Worm (Caenorhabditis elegans): ENCODE measurements around the gene uev-2.

Gene uev-2

DNA sequence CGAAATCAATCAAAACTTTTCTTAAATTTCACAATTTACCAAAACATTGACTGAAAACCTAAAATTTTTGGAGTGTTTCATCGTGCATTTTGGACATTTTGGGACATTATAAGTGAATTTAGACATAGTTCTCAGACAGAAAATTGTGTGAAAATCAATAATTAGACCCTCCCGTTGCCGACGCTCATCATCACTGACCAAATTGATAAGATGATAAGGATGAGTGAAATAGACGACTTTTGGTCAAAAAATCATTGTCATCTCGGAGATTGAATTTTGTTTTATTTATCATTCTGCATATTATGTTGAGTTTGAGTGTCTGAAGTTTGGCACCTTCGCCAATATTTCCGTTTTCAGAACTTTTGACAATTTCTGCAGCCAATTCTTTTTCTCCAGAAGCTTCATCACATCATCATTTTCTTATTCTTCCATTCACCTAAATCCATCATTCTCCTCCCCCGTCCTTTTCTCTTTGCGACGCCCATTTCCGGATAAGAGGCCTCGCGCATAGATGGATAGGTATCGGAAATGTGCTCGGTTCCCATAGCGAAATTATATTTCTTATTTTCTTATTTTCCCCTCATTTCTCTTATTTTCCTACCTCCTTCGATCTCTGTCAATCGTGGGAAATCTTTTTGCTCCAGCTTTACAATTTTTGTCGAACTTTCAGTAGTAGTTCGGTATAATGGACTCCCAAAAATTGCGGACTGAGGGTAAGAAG is 28.8 kb downstream of the uev-2 start, which contains the start of gene bas-1:
Gene bas-1 (plus strand): TSS at position 671 of the 721 bp plus-strand sequence.
- TF ChIP-seq egl-44 (GFP tag; IDR thresholded peaks at IDR 0.05) (no peak), Y95B8A.8 (GFP tag; IDR thresholded peaks at IDR 0.05) (no peak), nhr-80 (tag; optimal IDR thresholded peaks at IDR 0.05) (peak; percentile 50)

DNA sequence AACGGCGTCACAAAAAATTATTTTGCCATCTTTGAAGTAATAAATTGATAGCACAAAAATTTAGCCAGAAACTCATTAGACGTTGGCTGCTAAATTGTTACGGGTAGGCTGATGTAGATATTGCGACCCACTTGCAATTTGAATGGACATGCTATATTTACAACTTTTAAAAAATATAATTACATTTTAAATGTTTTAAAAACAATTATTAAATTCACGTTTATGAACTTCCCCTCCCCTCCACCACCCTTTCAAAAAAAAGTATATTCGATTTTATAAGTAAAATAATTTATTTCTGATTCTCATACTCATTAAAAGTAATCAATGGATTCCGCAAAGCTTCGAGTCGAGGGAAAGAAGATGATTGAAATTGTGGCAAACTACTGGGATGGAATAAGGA is 31.7 kb downstream of the uev-2 start, which contains the start of gene basl-1:
Gene basl-1 (plus strand): TSS at position 301 of the 400 bp plus-strand sequence.
- no peak for TF ChIP-seq hsf-1 (GFP tag; IDR thresholded peaks at IDR 0.05)
- no peak for TF ChIP-seq C06A6.2 (GFP tag; conservative IDR thresholded peaks at IDR 0.05)
- no peak for TF ChIP-seq sptf-2 (GFP tag; optimal IDR thresholded peaks at IDR 0.05)
- TF ChIP-seq ztf-26 (tag; optimal IDR thresholded peaks at IDR 0.05), result no peak
- no peak for TF ChIP-seq Y53G8AR.9 (GFP tag; conservative IDR thresholded peaks at IDR 0.05)
- no peak for TF ChIP-seq ceh-27 (GFP tag; optimal IDR thresholded peaks at IDR 0.05)
- TF ChIP-seq madf-10 (tag; optimal IDR thresholded peaks at IDR 0.05), result no peak
- TF ChIP-seq B0336.3 (GFP tag; IDR thresholded peaks at IDR 0.05), result no peak
- no peak for TF ChIP-seq rec-8 (tag; optimal IDR thresholded peaks at IDR 0.05)
- TF ChIP-seq Y53F4B.3 (GFP tag; IDR thresholded peaks at IDR 0.05), result no peak
- TF ChIP-seq Y95B8A.8 (GFP tag; IDR thresholded peaks at IDR 0.05), result no peak
- TF ChIP-seq snpc-3.4 (tag; optimal IDR thresholded peaks at IDR 0.05), result no peak
- no peak for TF ChIP-seq nhr-80 (tag; optimal IDR thresholded peaks at IDR 0.05)
- TF ChIP-seq unc-62 (GFP tag; optimal IDR thresholded peaks at IDR 0.05), result no peak
- TF ChIP-seq cebp-1 (GFP tag; IDR thresholded peaks at IDR 0.05), result no peak
- TF ChIP-seq cebp-1 (tag; optimal IDR thresholded peaks at IDR 0.05), result no peak
- TF ChIP-seq nhr-90 (tag; optimal IDR thresholded peaks at IDR 0.05), result no peak
- TF ChIP-seq attf-6 (GFP tag; IDR thresholded peaks at IDR 0.05), result no peak

DNA sequence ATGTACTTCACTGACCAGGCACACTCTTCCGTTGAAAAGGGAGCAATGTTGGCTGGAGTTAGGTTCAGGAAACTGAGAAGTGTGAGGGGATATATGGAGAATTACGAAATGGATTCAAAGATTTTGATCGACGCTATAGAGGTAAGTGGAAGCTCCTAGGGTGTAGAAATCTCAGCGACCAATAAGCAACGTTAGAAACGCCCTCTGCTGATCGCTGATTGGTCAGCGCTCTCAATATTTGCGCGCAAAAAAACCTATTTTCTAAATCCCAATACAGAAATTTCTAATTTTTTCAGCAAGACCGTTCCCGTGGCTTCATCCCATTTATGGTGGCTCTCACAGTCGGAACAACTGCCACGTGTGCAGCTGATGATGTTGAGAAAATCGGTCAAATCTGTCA is 32.8 kb downstream of the uev-2 start:
- TF ChIP-seq athp-1 (tag; optimal IDR thresholded peaks at IDR 0.05), result no peak
- no peak for TF ChIP-seq ama-1 (optimal IDR thresholded peaks at IDR 0.05)
- no peak for TF ChIP-seq ama-1 (GFP tag; optimal IDR thresholded peaks at IDR 0.05)
- no peak for TF ChIP-seq ceh-40 (GFP tag; IDR thresholded peaks at IDR 0.05)

DNA sequence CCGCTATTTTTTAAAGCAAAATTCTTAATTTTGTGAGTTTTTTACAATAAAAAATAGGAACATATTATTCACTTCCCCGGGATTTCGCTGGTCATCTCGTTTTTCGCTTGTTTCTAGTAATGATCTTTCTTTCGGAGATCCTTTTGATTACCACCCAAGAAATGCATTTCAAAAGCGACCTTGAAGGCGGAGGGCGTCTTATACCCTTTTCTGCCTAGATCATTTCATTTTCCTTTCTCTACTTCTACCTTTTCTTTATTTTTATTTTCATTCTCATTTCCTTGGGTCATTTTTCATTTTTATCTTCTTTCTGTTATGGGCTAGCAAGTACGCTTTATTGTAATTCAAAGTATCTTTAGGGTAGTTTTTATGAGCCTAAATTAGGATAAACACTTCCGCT is 37.3 kb downstream of the uev-2 start:
- no peak for TF ChIP-seq dpff-1 (tag; optimal IDR thresholded peaks at IDR 0.05)
- TF ChIP-seq ccch-3 (GFP tag; optimal IDR thresholded peaks at IDR 0.05), result no peak
- TF ChIP-seq Y53F4B.3 (GFP tag; IDR thresholded peaks at IDR 0.05), result no peak
- TF ChIP-seq ama-1 (optimal IDR thresholded peaks at IDR 0.05), result no peak
- no peak for TF ChIP-seq ama-1 (GFP tag; optimal IDR thresholded peaks at IDR 0.05)
- no peak for TF ChIP-seq cebp-1 (GFP tag; IDR thresholded peaks at IDR 0.05)
- TF ChIP-seq cebp-1 (tag; optimal IDR thresholded peaks at IDR 0.05), result no peak

DNA sequence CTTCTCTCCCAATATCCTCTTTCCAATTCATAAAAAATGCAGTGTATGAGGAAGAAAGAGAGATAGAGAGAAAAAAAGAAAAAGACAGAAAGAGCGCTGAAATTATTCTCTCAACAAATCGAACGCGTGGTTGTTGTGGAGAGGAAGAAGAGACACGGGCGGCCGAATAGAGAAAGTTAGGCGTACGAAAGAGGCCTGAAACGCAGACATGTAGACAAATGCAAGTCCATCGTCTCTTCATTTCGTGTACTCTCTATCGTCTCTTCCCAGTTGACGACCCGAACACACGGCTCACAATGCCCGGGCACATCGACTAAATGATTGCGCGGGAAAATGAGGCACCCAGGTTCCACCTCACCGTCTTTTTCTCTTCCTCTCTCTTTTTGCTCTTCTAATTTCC is 38.3 kb downstream of the uev-2 start:
- TF ChIP-seq D2030.7 (GFP tag; IDR thresholded peaks at IDR 0.05) (peak; percentile 8; the same call in 1 of the 2 replicates), C06A6.2 (GFP tag; conservative IDR thresholded peaks at IDR 0.05) (0 out of 2 replicates have a peak, but pooled peaks have one; percentile 27), dox-1 (GFP tag; IDR thresholded peaks at IDR 0.05) (peak; percentile 81), lin-54 (GFP tag; optimal IDR thresholded peaks at IDR 0.05) (peak; percentile 24), attf-6 (GFP tag; IDR thresholded peaks at IDR 0.05) (no peak), ama-1 (optimal IDR thresholded peaks at IDR 0.05) (no peak), ama-1 (GFP tag; optimal IDR thresholded peaks at IDR 0.05) (no peak), snpc-4 (GFP tag; optimal IDR thresholded peaks at IDR 0.05) (peak; percentile 22), snpc-4 (tag; optimal IDR thresholded peaks at IDR 0.05) (peak in 3 of 4 experiments; percentile 20 to 50 (median 48)), chd-7 (tag; optimal IDR thresholded peaks at IDR 0.05) (no peak), madf-6 (GFP tag; IDR thresholded peaks at IDR 0.05) (peak; percentile 75), ceh-91 (GFP tag; IDR thresholded peaks at IDR 0.05) (no peak), C17E4.6 (GFP tag; IDR thresholded peaks at IDR 0.05) (peak; percentile 22; the same call in 1 of the 2 replicates), madf-8 (GFP tag; conservative IDR thresholded peaks at IDR 0.05) (peak; percentile 19; the same call in 1 of the 2 replicates), zfh-2 (GFP tag; conservative IDR thresholded peaks at IDR 0.05) (peak; percentile 86), cebp-2 (GFP tag; IDR thresholded peaks at IDR 0.05) (no peak), ceh-27 (GFP tag; optimal IDR thresholded peaks at IDR 0.05) (peak; percentile 27), ztf-26 (tag; optimal IDR thresholded peaks at IDR 0.05) (no peak), egl-44 (GFP tag; IDR thresholded peaks at IDR 0.05) (no peak), nhr-80 (tag; optimal IDR thresholded peaks at IDR 0.05) (peak; percentile 96), madf-10 (tag; optimal IDR thresholded peaks at IDR 0.05) (no peak), let-526 (GFP tag; IDR thresholded peaks at IDR 0.05) (no peak), hmg-1.2 (GFP tag; IDR thresholded peaks at IDR 0.05) (peak; percentile 93), Y56A3A.18 (GFP tag; IDR thresholded peaks at IDR 0.05) (no peak)
